Worm (Caenorhabditis elegans): ENCODE data around the gene nlp-47.

DNA sequence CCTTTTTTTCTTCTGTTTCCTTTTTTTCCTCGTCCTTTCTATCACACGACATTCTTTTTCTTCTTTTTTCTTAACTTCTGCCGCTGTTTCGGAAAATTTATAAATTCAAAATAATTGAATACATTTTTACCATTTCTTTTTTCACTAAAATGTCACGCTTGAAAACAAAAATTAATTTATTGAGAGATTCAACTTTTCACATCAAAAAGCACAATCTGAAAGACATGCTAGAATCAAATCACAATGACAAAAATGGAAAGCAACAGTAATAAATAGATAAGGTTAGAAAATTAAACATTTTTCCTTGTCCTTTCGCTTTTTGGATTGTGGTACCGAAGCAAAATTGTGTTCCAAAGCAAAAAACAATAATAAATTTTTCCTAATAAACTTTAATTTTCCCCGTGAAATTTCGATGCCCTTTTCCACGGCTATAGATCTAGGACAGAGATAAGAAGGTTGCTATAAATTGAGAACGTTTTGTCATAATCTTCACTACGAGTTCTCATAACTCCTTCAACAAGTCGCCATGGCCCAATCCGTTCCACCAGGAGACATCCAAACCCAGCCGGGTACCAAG lies 6.9 kb downstream of the nlp-47 start, which contains the start of the genes ZK354.6 and msp-113:
- TF ChIP-seq sptf-1 (tag; optimal IDR thresholded peaks at IDR 0.05), result no peak
- no peak for TF ChIP-seq nhr-237 (tag; optimal IDR thresholded peaks at IDR 0.05)

Measured in whole organism, mixed stage, embryonic.